Fruit fly (Drosophila melanogaster) whole organism, wandering third instar larva: ENCODE data around the gene CG32302.

Source experiments
- Dfd ChIP-seq: fragments of >200 bp; optimal IDR thresholded peaks from 2 replicates; lab custom pipeline; 2017; ENCODE audit warnings: missing biosample characterization, missing genetic modification characterization
- Myc ChIP-seq: fragments of >200 bp; optimal IDR thresholded peaks from 2 replicates; lab custom pipeline; 2017
- psq ChIP-seq: fragments of 200-800 bp; sonication (Bioruptor generic); optimal IDR thresholded peaks from 3 replicates; lab custom pipeline; 2017; ENCODE audit warnings: missing biosample characterization, mild to moderate bottlenecking, missing genetic modification characterization, moderate library complexity
- usp ChIP-seq: fragments of >200 bp; optimal IDR thresholded peaks from 2 replicates; lab custom pipeline; 2017; ENCODE audit warnings: missing biosample characterization, missing genetic modification characterization
- woc ChIP-seq: sonication (Bioruptor generic); optimal IDR thresholded peaks from 2 replicates; lab custom pipeline; 2016; ENCODE audit warnings: missing biosample characterization, mild to moderate bottlenecking, missing genetic modification characterization

DNA sequence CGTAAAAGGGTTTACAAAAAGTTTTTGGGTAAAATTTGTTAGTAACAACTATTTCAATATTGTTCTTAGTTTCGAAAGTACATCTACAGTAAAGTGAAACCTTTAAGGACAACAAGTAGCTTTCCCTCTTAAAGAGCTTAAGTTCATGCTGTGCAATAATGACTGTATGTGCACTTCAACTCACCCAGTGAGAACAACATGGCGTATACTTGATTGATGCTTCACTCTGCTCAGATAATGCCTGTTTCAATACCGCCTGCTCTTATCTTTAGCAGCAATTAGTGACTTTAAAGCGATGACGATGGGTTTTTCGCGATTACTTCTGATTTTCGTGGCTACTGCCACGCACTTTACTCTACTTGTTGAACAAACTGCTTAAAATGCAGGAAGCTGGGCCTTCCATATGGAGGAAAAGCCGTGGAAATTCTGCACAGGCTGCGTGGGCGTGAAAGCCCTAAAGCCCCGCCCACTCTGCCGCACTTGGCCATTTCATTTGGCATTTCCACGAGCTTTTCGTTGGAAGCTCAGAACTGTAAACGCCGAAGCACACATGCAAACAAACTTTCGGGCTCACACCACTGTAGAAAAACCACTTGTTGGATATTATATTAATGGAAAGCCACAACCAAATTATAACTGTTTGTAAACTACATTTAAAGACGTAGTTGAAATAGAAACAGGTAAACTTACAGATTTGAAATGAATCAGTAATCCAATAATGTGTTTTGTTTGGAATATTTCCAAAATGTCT, 12.0 kb upstream of the CG32302 start:
- TF ChIP-seq Dfd (GFP tag; lab: Kevin White, UChicago) (no peak), psq (GFP tag; lab: Kevin White, UChicago) (no peak), usp (GFP tag; lab: Kevin White, UChicago) (no peak), woc (GFP tag; lab: Kevin White, UChicago) (no peak), Myc (lab: Kevin White, UChicago) (no peak)
